Fruit fly (Drosophila melanogaster): Measurements from ENCODE around the gene CG14708.

The CG14708 gene

DNA sequence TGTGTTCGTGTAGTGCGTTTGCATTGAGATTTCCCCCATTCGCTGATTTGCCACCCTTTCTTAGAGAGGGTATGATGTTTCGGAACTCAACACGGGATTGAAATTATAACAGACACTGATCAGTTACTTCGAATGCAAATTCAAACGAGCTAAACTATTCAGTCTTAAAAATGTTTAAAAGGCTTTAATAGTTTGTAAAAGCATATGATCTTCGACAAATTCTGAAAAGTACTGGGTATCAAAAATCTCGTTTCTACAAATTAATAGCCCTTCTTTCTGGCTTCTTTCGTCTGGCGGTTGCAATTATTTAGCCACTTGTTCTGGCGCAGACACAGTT lies 28.3 kb downstream of the CG14708 start (continued):
- TF ChIP-seq phol (tag; optimal IDR thresholded peaks at IDR 0.05) = peak; percentile 58
- no peak for TF ChIP-seq Lpt (GFP tag; optimal IDR thresholded peaks at IDR 0.05)
- TF ChIP-seq CG10979 (tag; optimal IDR thresholded peaks at IDR 0.05) = peak; percentile 46
- no peak for TF ChIP-seq CG31441 (GFP tag; IDR thresholded peaks at IDR 0.05)
- no peak for TF ChIP-seq CG3407 (GFP tag; optimal IDR thresholded peaks at IDR 0.05)
- TF ChIP-seq CG10543 (GFP tag; optimal IDR thresholded peaks at IDR 0.05) = no peak
- TF ChIP-seq CG11696 (GFP tag; IDR thresholded peaks at IDR 0.05) = peak; percentile 63; the same call in 1 of the 2 replicates
- peak; percentile 60 for TF ChIP-seq Fer3 (tag; optimal IDR thresholded peaks at IDR 0.05)
- TF ChIP-seq CG2875 (GFP tag; optimal IDR thresholded peaks at IDR 0.05) = peak; percentile 30
- TF ChIP-seq CG9437 (GFP tag; optimal IDR thresholded peaks at IDR 0.05) = peak; percentile 57
- no peak for TF ChIP-seq pan (optimal IDR thresholded peaks at IDR 0.05)
- peak in 1 of 2 experiments; percentile 87 for TF ChIP-seq pan (GFP tag; optimal IDR thresholded peaks at IDR 0.05 in 1 of 2, IDR thresholded peaks at IDR 0.05 in 1 of 2)
- no peak for TF ChIP-seq h (optimal IDR thresholded peaks at IDR 0.05)
- TF ChIP-seq unpg (GFP tag; optimal IDR thresholded peaks at IDR 0.05) = peak; percentile 75
- peak; percentile 55 for TF ChIP-seq Rx (GFP tag; IDR thresholded peaks at IDR 0.05)
- TF ChIP-seq zen2 (GFP tag; IDR thresholded peaks at IDR 0.05; ENCODE audit: partially characterized antibody) = no peak
- no peak for TF ChIP-seq eve (GFP tag; optimal IDR thresholded peaks at IDR 0.05)
- peak; percentile 54 for TF ChIP-seq CG31224 (GFP tag; IDR thresholded peaks at IDR 0.05)
- peak; percentile 73 for TF ChIP-seq dati (GFP tag; IDR thresholded peaks at IDR 0.05)
- TF ChIP-seq hbn (GFP tag; IDR thresholded peaks at IDR 0.05; ENCODE audit: partially characterized antibody) = no peak
- TF ChIP-seq sisA (GFP tag; IDR thresholded peaks at IDR 0.05) = peak; percentile 69
- peak; percentile 80 for TF ChIP-seq CG10366 (GFP tag; IDR thresholded peaks at IDR 0.05)
- peak; percentile 65 for TF ChIP-seq btn (GFP tag; optimal IDR thresholded peaks at IDR 0.05)
- peak; percentile 91 for TF ChIP-seq ci (GFP tag; IDR thresholded peaks at IDR 0.05)
- TF ChIP-seq otp (GFP tag; IDR thresholded peaks at IDR 0.05) = peak; percentile 64; the same call in 1 of the 3 replicates
- TF ChIP-seq CG13624 (GFP tag; optimal IDR thresholded peaks at IDR 0.05) = peak; percentile 51
- TF ChIP-seq CG18011 (GFP tag; optimal IDR thresholded peaks at IDR 0.05) = peak; percentile 12
- no peak for TF ChIP-seq Hey (tag; optimal IDR thresholded peaks at IDR 0.05)
- TF ChIP-seq CG16813 (GFP tag; IDR thresholded peaks at IDR 0.05; ENCODE audit: partially characterized antibody) = no peak
- no peak for TF ChIP-seq fru (optimal IDR thresholded peaks at IDR 0.05)
- TF ChIP-seq inv (GFP tag; IDR thresholded peaks at IDR 0.05; ENCODE audit: partially characterized antibody) = no peak
- TF ChIP-seq grn (GFP tag; optimal IDR thresholded peaks at IDR 0.05) = no peak
- no peak for TF ChIP-seq HLHmδ (GFP tag; optimal IDR thresholded peaks at IDR 0.05)
- TF ChIP-seq maf-S (GFP tag; optimal IDR thresholded peaks at IDR 0.05) = peak; percentile 53
- peak; percentile 64 for TF ChIP-seq CG10209 (GFP tag; optimal IDR thresholded peaks at IDR 0.05)
- TF ChIP-seq CG12071 (GFP tag; optimal IDR thresholded peaks at IDR 0.05) = no peak
- TF ChIP-seq hkb (optimal IDR thresholded peaks at IDR 0.05) = no peak
- TF ChIP-seq hkb (GFP tag; IDR thresholded peaks at IDR 0.05) = peak; percentile 80
- TF ChIP-seq sc (optimal IDR thresholded peaks at IDR 0.05) = no peak
- peak; percentile 45 for TF ChIP-seq sc (GFP tag; optimal IDR thresholded peaks at IDR 0.05)
- TF ChIP-seq sens-2 (GFP tag; IDR thresholded peaks at IDR 0.05) = peak; percentile 73
- TF ChIP-seq bcd (GFP tag; optimal IDR thresholded peaks at IDR 0.05) = peak; percentile 51
- TF ChIP-seq CG15601 (tag; optimal IDR thresholded peaks at IDR 0.05) = no peak
- TF ChIP-seq corto (GFP tag; optimal IDR thresholded peaks at IDR 0.05) = no peak
- TF ChIP-seq CG4730 (GFP tag; IDR thresholded peaks at IDR 0.05) = peak; percentile 50; the same call in 1 of the 2 replicates
- TF ChIP-seq CG10462 (GFP tag; optimal IDR thresholded peaks at IDR 0.05) = peak; percentile 28
- TF ChIP-seq Lim3 (GFP tag; IDR thresholded peaks at IDR 0.05) = no peak
- no peak for TF ChIP-seq CG18619 (GFP tag; optimal IDR thresholded peaks at IDR 0.05)
- TF ChIP-seq lola (GFP tag; optimal IDR thresholded peaks at IDR 0.05) = peak in 1 of 3 experiments; percentile 23
- TF ChIP-seq crp (GFP tag; optimal IDR thresholded peaks at IDR 0.05) = peak in 1 of 2 experiments; percentile 10
- no peak for TF ChIP-seq dan (GFP tag; IDR thresholded peaks at IDR 0.05)
- peak; percentile 47 for TF ChIP-seq Bteb2 (GFP tag; optimal IDR thresholded peaks at IDR 0.05)
